Worm (Caenorhabditis elegans): ENCODE measurements around the gene srh-301.

- no peak for TF ChIP-seq pha-4 (tag; optimal IDR thresholded peaks at IDR 0.05)
- no peak for TF ChIP-seq unc-39 (tag; optimal IDR thresholded peaks at IDR 0.05)
- no peak for TF ChIP-seq elt-1 (tag; optimal IDR thresholded peaks at IDR 0.05; ENCODE audit: borderline replicate concordance, insufficient read depth)
- no peak for TF ChIP-seq unc-62 (GFP tag; optimal IDR thresholded peaks at IDR 0.05)
- TF ChIP-seq nhr-28 (tag; optimal IDR thresholded peaks at IDR 0.05): no peak
- no peak for TF ChIP-seq snpc-4 (tag; optimal IDR thresholded peaks at IDR 0.05)
- no peak for TF ChIP-seq ces-1 (GFP tag; optimal IDR thresholded peaks at IDR 0.05)
These were observed 31.2 kb downstream of the srh-301 start, which contains the start of gene tcc-1 for ce11 chrV:17855889-17856288.

Measured in whole organism, mixed stage, embryonic.